Worm (Caenorhabditis elegans) whole organism, dauer: ENCODE data around the gene C35B1.5.

ENCODE experiments used
- unc-62 ChIP-seq: sonication (generic microtip); optimal IDR thresholded peaks from 2 replicates; lab custom pipeline; 2017; ENCODE audit warnings: missing biosample characterization, missing genetic modification reagents, missing genetic modification characterization

Gene C35B1.5

DNA sequence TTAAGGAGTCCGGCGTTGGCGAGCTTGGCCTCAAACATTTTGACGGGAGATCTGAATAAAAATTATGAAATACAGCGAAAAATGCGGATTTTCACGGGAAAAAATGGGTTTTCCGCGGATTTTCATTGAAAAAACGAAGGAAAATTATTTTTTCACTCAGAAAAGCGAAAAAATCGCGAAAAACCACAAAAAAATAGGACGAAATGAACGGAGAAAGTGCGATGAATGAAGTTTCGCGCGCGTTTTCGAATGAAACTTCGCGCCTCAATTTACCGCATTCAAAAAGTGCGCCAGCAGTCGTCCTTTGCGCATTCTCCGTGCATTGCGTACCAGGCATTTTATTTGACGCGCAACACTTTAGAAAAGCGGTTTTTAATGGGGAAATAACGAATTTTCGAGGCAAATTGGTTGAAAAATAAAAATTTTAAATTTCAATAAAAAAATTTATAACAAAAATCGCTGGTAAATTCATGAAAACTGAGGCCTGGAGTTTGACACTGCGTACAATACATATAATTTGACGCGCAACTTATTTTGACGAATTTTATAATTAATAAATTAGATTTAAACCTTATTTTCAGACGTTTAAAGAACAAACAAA lies 34.5 kb downstream of the C35B1.5 start, which contains the start of gene pcn-1:
pcn-1 (minus strand) TSS at position 51 of the 601 bp plus-strand sequence.
- no peak for TF ChIP-seq unc-62 (GFP tag; lab: Kevin White, UChicago)

DNA sequence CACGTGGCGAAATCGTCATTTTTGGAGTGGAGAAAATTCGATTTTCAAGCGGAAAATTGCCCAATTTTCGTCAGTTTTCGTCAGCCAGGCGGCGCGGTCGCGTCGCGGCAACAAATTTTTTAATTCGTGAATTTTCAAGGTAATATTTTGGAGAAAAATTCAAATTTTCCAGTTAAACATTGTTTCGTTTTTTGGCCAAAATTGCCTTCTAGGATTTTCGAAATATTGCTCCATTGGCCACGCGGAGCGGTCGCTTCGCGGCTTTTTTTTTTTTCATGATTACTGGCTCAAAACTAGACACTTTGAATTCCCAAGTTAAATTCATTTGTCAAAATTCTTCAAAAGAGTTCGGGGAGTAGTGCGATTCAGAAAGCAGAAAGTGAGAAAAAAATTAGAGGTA lies 36.4 kb downstream of the C35B1.5 start:
- no peak for TF ChIP-seq unc-62 (GFP tag; lab: Kevin White, UChicago)

DNA sequence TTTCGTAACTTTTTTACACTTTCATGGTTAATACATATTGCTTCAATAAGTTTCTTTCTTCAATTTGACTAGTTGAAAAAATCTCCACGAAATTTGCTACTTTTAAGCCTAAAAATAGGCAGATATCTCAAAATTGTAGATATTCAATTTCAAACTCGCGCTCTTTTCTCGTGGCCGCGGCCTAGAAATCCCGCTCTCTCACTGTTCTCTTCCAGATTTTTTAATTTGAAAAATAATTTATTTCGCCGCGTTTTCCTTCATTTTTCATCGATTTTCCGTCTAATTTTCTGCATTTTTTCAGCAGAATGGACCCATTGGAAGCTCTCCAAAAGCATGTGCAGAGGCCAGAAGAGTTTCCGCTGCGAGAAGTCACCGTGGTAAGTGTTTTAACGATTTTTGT lies 41.7 kb downstream of the C35B1.5 start, which contains the start of gene cdc-73:
cdc-73 (plus strand) TSS at position 302 of the 400 bp plus-strand sequence.
- TF ChIP-seq unc-62 (GFP tag; lab: Kevin White, UChicago) = no peak

DNA sequence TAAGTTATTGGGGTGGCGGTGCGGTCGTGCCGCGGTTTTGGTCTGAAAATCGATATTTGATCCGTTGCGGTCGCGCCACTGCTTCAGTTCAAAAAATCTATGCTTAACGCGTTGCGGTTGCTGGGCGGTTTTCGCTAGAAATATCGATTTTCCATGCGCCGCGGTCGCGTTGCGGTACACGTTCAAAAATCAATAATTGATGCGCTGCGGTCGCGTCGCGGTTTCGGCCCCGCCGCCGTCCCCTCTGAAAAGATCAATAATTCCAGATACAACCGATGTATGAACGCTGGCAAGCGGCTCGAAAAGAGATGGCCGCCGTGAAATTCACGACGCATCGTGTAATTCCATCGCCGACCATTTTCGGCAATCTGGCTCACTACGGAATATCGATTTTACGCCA lies 43.0 kb downstream of the C35B1.5 start:
- TF ChIP-seq unc-62 (GFP tag; lab: Kevin White, UChicago) = no peak

DNA sequence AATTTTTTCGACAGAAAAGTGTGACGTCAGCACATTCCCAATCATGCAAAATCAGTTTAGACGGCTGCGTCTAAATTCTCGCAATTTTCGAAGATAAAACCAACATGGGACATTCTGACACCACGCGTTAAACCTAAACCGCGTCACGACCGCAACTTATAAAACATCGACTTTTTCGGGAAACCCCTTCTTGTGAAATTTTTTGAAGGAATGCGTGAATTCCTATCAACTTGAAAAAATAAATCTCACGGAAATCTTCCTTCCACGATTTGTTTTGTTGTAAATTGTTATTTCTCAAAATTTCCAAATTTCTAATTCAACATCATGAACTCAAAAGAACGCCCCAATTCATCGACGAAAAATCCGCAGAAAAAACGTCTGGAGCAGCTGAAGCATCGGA lies 44.0 kb downstream of the C35B1.5 start, which contains the start of gene F35F11.2:
F35F11.2 (plus strand) TSS at position 301 of the 400 bp plus-strand sequence.
- no peak for TF ChIP-seq unc-62 (GFP tag; lab: Kevin White, UChicago)

DNA sequence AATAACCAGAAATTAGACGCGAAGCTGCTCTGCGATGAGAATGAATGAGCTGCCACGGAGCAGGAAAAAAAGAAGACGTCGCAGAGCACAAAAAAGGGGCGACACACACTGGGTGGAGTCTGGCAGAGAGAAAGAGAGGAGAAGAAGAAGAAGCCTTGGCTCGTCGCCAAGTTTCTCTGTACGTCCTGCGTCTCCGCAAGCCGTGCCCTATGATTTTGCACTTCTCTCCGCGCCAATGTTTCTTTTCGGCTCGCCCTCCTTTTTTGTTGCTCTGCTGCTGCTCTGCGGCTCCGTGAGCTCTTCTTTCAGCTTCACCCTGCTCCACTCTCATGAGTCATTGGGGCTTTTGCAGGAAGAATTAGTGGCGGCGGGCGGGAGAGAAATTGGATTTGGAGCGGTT lies 49.1 kb downstream of the C35B1.5 start, which contains the start of gene hlh-30:
hlh-30 (minus strand) TSS at position 69 of the 400 bp plus-strand sequence.
- no peak for TF ChIP-seq unc-62 (GFP tag; lab: Kevin White, UChicago)
